Fruit fly (Drosophila melanogaster) whole organism: Measurements from ENCODE around the gene Rab9E.
"Not testable (repeated sequence)": the region's sequence is repeated elsewhere in the genome, so short reads cannot be mapped to it uniquely, and the experiment has no call there.

Experiments used
- CG8478 ChIP-seq: fragments of >200 bp; optimal IDR thresholded peaks from 2 replicates; lab custom pipeline; 2018; ENCODE audit warnings: inconsistent platforms
- Dll ChIP-seq: fragments of >200 bp; optimal IDR thresholded peaks from 2 replicates; lab custom pipeline; 2017
- EcR ChIP-seq, 2 experiments: fragments of >200 bp; optimal IDR thresholded peaks; 2 replicates each; lab custom pipeline; 2017; ENCODE audit warnings: missing biosample characterization in 2 of 2, missing genetic modification characterization in 2 of 2, missing genetic modification reagents in 2 of 2
- pan ChIP-seq: fragments of >200 bp; optimal IDR thresholded peaks from 2 replicates; lab custom pipeline; 2017
- psq ChIP-seq: fragments of >200 bp; optimal IDR thresholded peaks from 2 replicates; lab custom pipeline; 2017
- usp ChIP-seq: fragments of >200 bp; optimal IDR thresholded peaks from 2 replicates; lab custom pipeline; 2017; ENCODE audit warnings: missing biosample characterization, missing genetic modification characterization, mixed read lengths

Gene Rab9E

dm6 chrX:10661743-10662142 lies at the start of gene Rab9E:
TSS of gene Rab9E (minus strand) at chrX:10661843.
- not testable (repeated sequence) for TF ChIP-seq psq (lab: Kevin White, UChicago); usp (GFP tag; lab: Kevin White, UChicago); Dll (lab: Kevin White, UChicago)

dm6 chrX:10697731-10698130 lies 36.1 kb upstream of the Rab9E start:
- TF ChIP-seq usp (GFP tag; lab: Kevin White, UChicago) (no peak), psq (lab: Kevin White, UChicago) (no peak), Dll (lab: Kevin White, UChicago) (no peak), pan (lab: Kevin White, UChicago) (no peak), EcR (GFP tag; optimal IDR thresholded peaks at IDR 0.05; lab: Kevin White, UChicago) (no peak), CG8478 (no peak)

dm6 chrX:10673366-10673765 lies 11.7 kb upstream of the Rab9E start, which contains the start of gene CG12637:
TSS of gene CG12637 (minus strand) at chrX:10673466.
- no peak for TF ChIP-seq usp (GFP tag; lab: Kevin White, UChicago)
- no peak for TF ChIP-seq psq (lab: Kevin White, UChicago)
- TF ChIP-seq pan (lab: Kevin White, UChicago), result no peak
- TF ChIP-seq Dll (lab: Kevin White, UChicago), result no peak
- TF ChIP-seq EcR (GFP tag; optimal IDR thresholded peaks at IDR 0.05; lab: Kevin White, UChicago), result no peak
- TF ChIP-seq CG8478, result no peak

dm6 chrX:10657380-10657779 lies 4.3 kb downstream of the Rab9E start, which contains the start of gene CG2111:
TSS of gene CG2111 (plus strand) at chrX:10657680.
- TF ChIP-seq CG8478 (no peak), psq (lab: Kevin White, UChicago) (no peak), Dll (lab: Kevin White, UChicago) (no peak), EcR (GFP tag; optimal IDR thresholded peaks at IDR 0.05; lab: Kevin White, UChicago) (no peak), usp (GFP tag; lab: Kevin White, UChicago) (no peak), pan (lab: Kevin White, UChicago) (no peak)

- TF ChIP-seq Dll (lab: Kevin White, UChicago), result no peak
- TF ChIP-seq EcR (GFP tag; optimal IDR thresholded peaks at IDR 0.05; lab: Kevin White, UChicago), result no peak
- TF ChIP-seq usp (GFP tag; lab: Kevin White, UChicago), result no peak
- no peak for TF ChIP-seq CG8478
- no peak for TF ChIP-seq psq (lab: Kevin White, UChicago)
- TF ChIP-seq pan (lab: Kevin White, UChicago), result no peak
Observed at dm6 chrX:10656216-10656615, 5.4 kb downstream of the Rab9E start.

dm6 chrX:10642233-10642751 lies 19.4 kb downstream of the Rab9E start:
- no peak for TF ChIP-seq usp (GFP tag; lab: Kevin White, UChicago)
- TF ChIP-seq psq (lab: Kevin White, UChicago), result no peak
- TF ChIP-seq CG8478, result no peak
- no peak for TF ChIP-seq EcR (GFP tag; optimal IDR thresholded peaks at IDR 0.05; lab: Kevin White, UChicago)
- no peak for TF ChIP-seq pan (lab: Kevin White, UChicago)
- TF ChIP-seq Dll (lab: Kevin White, UChicago), result no peak

- TF ChIP-seq pan (lab: Kevin White, UChicago) (no peak), CG8478 (no peak), usp (GFP tag; lab: Kevin White, UChicago) (no peak), EcR (GFP tag; optimal IDR thresholded peaks at IDR 0.05; lab: Kevin White, UChicago) (no peak)
Observed at dm6 chrX:10628874-10629273, 32.8 kb downstream of the Rab9E start.

- TF ChIP-seq EcR (GFP tag; optimal IDR thresholded peaks at IDR 0.05; lab: Kevin White, UChicago), result no peak
- TF ChIP-seq usp (GFP tag; lab: Kevin White, UChicago), result no peak
- no peak for TF ChIP-seq pan (lab: Kevin White, UChicago)
- no peak for TF ChIP-seq CG8478
Observed at dm6 chrX:10627062-10627756, 34.4 kb downstream of the Rab9E start, which contains the start of the genes CG9806 and X11Lbeta. TSS of gene CG9806 (minus strand) at chrX:10627112. TSS of gene X11Lbeta (plus strand) at chrX:10627737.

dm6 chrX:10623125-10623524 lies 38.5 kb downstream of the Rab9E start, which contains the start of gene Rab9Db:
TSS of gene Rab9Db (minus strand) at chrX:10623225.
- TF ChIP-seq psq (lab: Kevin White, UChicago); EcR (GFP tag; optimal IDR thresholded peaks at IDR 0.05; lab: Kevin White, UChicago); usp (GFP tag; lab: Kevin White, UChicago): not testable (repeated sequence)

- TF ChIP-seq CG8478, result no peak
- TF ChIP-seq EcR (GFP tag; optimal IDR thresholded peaks at IDR 0.05; lab: Kevin White, UChicago), result no peak
- no peak for TF ChIP-seq usp (GFP tag; lab: Kevin White, UChicago)
Observed at dm6 chrX:10621202-10621990, 40.2 kb downstream of the Rab9E start.

- TF ChIP-seq pan (lab: Kevin White, UChicago) (no peak), EcR (GFP tag; optimal IDR thresholded peaks at IDR 0.05; lab: Kevin White, UChicago) (no peak), psq (lab: Kevin White, UChicago) (no peak), Dll (lab: Kevin White, UChicago) (no peak), usp (GFP tag; lab: Kevin White, UChicago) (no peak), CG8478 (no peak)
Observed at dm6 chrX:10620144-10621005, 41.3 kb downstream of the Rab9E start, which contains the start of gene CG43347. TSS of gene CG43347 (minus strand) at chrX:10620190.
